Fruit fly (Drosophila melanogaster) whole organism, embryonic: ENCODE results near the gene Hmt4-20.

Experiments used
- CG4617 ChIP-seq: fragments of 200-800 bp; sonication (Bioruptor generic); optimal IDR thresholded peaks from 3 replicates; lab custom pipeline; 2016; ENCODE audit warnings: missing biosample characterization, missing genetic modification characterization, borderline replicate concordance
- CG7928 ChIP-seq: fragments of 200-800 bp; sonication (Bioruptor generic); optimal IDR thresholded peaks from 2 replicates; lab custom pipeline; 2017; ENCODE audit warnings: missing biosample characterization, mild to moderate bottlenecking, missing genetic modification characterization
- CG9727 ChIP-seq: fragments of 200-800 bp; sonication (Bioruptor generic); optimal IDR thresholded peaks from 3 replicates; lab custom pipeline; 2017; ENCODE audit warnings: missing biosample characterization, mild to moderate bottlenecking, missing genetic modification characterization
- Dip3 ChIP-seq: fragments of 200-800 bp; sonication (Bioruptor generic); optimal IDR thresholded peaks from 3 replicates; lab custom pipeline; 2016; ENCODE audit warnings: missing biosample characterization, missing genetic modification characterization
- Dll ChIP-seq: fragments of 200-800 bp; sonication (Bioruptor generic); IDR thresholded peaks from 4 replicates; pipeline ENCODE4 v1.3.6; 2022; ENCODE audit warnings: missing biosample characterization, missing genetic modification characterization; ENCODE audit not compliant: partially characterized antibody
- Doc3 ChIP-seq: fragments of 200-800 bp; sonication (Bioruptor generic); IDR thresholded peaks from 3 replicates; pipeline ENCODE4 v1.3.6; 2022; ENCODE audit warnings: missing biosample characterization, missing genetic modification characterization; ENCODE audit not compliant: partially characterized antibody
- Vsx1 ChIP-seq: fragments of 200-800 bp; sonication (Bioruptor generic); optimal IDR thresholded peaks from 2 replicates; lab custom pipeline; 2017; ENCODE audit warnings: missing biosample characterization, mild to moderate bottlenecking, missing genetic modification characterization, missing genetic modification reagents
- br ChIP-seq: fragments of >200 bp; optimal IDR thresholded peaks from 2 replicates; lab custom pipeline; 2017
- odd ChIP-seq: fragments of 200-800 bp; sonication (Bioruptor generic); optimal IDR thresholded peaks from 2 replicates; lab custom pipeline; 2017; ENCODE audit warnings: missing biosample characterization, mild to moderate bottlenecking, missing genetic modification characterization
- pum ChIP-seq: fragments of 200-800 bp; sonication (Bioruptor generic); optimal IDR thresholded peaks from 2 replicates; lab custom pipeline; 2016; ENCODE audit warnings: missing biosample characterization, missing genetic modification characterization
- toy ChIP-seq: fragments of 200-800 bp; sonication (Bioruptor generic); IDR thresholded peaks from 2 replicates; pipeline ENCODE4 v1.3.6; 2022; ENCODE audit warnings: missing biosample characterization, missing genetic modification characterization
- tup ChIP-seq: fragments of 200-800 bp; sonication (Bioruptor generic); optimal IDR thresholded peaks from 2 replicates; lab custom pipeline; 2016; ENCODE audit warnings: missing biosample characterization, mild to moderate bottlenecking, missing genetic modification characterization, moderate library complexity
- zen ChIP-seq: fragments of 200-800 bp; sonication (Bioruptor generic); optimal IDR thresholded peaks from 3 replicates; lab custom pipeline; 2018; ENCODE audit warnings: missing biosample characterization, mild to moderate bottlenecking, missing genetic modification characterization, moderate library complexity
- zf30C ChIP-seq: fragments of 200-800 bp; sonication (Bioruptor generic); optimal IDR thresholded peaks from 3 replicates; lab custom pipeline; 2018; ENCODE audit warnings: missing biosample characterization, mild to moderate bottlenecking, missing genetic modification characterization

DNA sequence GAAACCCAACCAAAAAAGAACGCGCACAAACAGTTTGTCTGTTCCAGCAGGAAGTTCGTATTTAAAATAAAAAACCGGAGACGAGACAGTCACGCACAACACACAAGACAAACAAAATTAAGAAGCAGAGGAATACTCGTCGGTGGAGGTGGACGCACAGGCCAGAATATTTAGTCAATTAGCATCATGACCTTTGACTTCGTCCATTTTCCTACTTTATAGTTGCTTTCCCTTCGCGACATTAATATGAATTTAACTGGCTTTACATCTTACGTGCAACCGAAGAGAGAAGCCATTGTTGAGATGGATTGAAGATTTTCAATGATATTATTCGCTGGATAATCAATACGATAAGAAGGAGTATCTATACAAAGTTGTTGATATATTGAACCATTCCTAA, 46.7 kb upstream of the Hmt4-20 start:
- TF ChIP-seq tup (GFP tag; lab: Kevin White, UChicago), result no peak
- TF ChIP-seq Vsx1 (GFP tag; lab: Kevin White, UChicago), result no peak
- no peak for TF ChIP-seq odd (GFP tag; lab: Kevin White, UChicago)
- no peak for TF ChIP-seq Doc3 (GFP tag; lab: Robert Waterston, UW)
- no peak for TF ChIP-seq CG9727 (GFP tag; lab: Kevin White, UChicago)
- TF ChIP-seq zf30C, result no peak
- no peak for TF ChIP-seq toy (GFP tag; lab: Robert Waterston, UW)
- no peak for TF ChIP-seq zen
- no peak for TF ChIP-seq pum (GFP tag; lab: Kevin White, UChicago)
- TF ChIP-seq br, result no peak
- TF ChIP-seq CG4617 (GFP tag; lab: Kevin White, UChicago), result no peak
- TF ChIP-seq CG7928 (GFP tag; lab: Kevin White, UChicago), result no peak
- TF ChIP-seq Dip3 (GFP tag; lab: Kevin White, UChicago), result no peak
- no peak for TF ChIP-seq Dll (GFP tag; lab: Robert Waterston, UW)
